Worm (Caenorhabditis elegans) whole organism, midembryonic: ENCODE measurements around the gene F53C3.3.

ENCODE experiments used
- flt-1 ChIP-seq: fragments of 200-800 bp; sonication (Bioruptor generic); IDR thresholded peaks from 2 replicates; pipeline ENCODE4 v1.3.6; 2022; ENCODE audit warnings: missing genetic modification characterization, missing compliant biosample characterization
- klf-2 ChIP-seq: fragments of 200-800 bp; sonication (Bioruptor generic); conservative IDR thresholded peaks from 2 replicates; pipeline ENCODE4 v1.3.6; 2022; ENCODE audit warnings: missing genetic modification reagents, missing genetic modification characterization, missing compliant biosample characterization
- med-1 ChIP-seq: sonication (generic microtip); optimal IDR thresholded peaks from 2 replicates; lab custom pipeline; 2017; ENCODE audit warnings: missing genetic modification characterization, mild to moderate bottlenecking, missing compliant biosample characterization, antibody characterized with exemption, missing genetic modification reagents; ENCODE audit not compliant: insufficient read depth
- ref-1 ChIP-seq: fragments of 200-800 bp; sonication (Bioruptor generic); conservative IDR thresholded peaks from 2 replicates; pipeline ENCODE4 v1.3.6; 2022; ENCODE audit warnings: missing genetic modification reagents, missing genetic modification characterization, missing compliant biosample characterization
- tab-1 ChIP-seq: fragments of 200-800 bp; sonication (Bioruptor generic); IDR thresholded peaks from 2 replicates; pipeline ENCODE4 v1.3.6; 2022; ENCODE audit warnings: missing genetic modification characterization, missing compliant biosample characterization
- ztf-23 ChIP-seq: fragments of 200-800 bp; sonication (Bioruptor generic); IDR thresholded peaks from 2 replicates; pipeline ENCODE4 v1.3.6; 2022; ENCODE audit warnings: missing genetic modification reagents, missing genetic modification characterization, missing compliant biosample characterization

DNA sequence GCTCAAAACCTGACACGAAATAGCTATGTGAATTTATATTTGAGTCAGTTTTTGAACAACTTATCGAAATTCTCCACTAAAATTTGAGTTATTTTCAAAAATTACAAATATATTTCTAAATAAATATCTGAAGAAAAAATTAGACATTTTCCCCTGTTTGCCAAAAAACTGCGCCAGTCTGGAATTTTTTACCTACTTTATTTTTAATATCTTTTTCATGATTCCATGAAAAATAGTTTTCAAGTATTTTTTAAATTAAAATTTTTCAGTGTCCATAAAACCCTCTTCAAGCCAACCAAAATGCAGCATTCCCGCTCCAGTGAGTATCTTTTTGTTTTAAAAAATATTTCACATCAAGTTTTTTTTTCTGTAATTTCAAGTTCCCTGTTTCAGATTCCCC lies 11.5 kb upstream of the F53C3.3 start, which contains the start of gene F53C3.8:
- TF ChIP-seq tab-1 (GFP tag; lab: Robert Waterston, UW) (no peak), ref-1 (GFP tag; lab: Robert Waterston, UW) (no peak), med-1 (GFP tag; lab: Kevin White, UChicago) (no peak), klf-2 (no peak), flt-1 (no peak), ztf-23 (GFP tag; lab: Robert Waterston, UW) (no peak)
